Fruit fly (Drosophila melanogaster) whole organism, embryonic: Measurements from ENCODE around the gene Decay.

Experiments used
- Abd-B ChIP-seq: fragments of 200-800 bp; sonication (Bioruptor generic); optimal IDR thresholded peaks from 2 replicates; lab custom pipeline; 2018; ENCODE audit warnings: missing biosample characterization, mild to moderate bottlenecking, missing genetic modification characterization, moderate library complexity
- CG10979 ChIP-seq: fragments of 200-800 bp; sonication (Bioruptor generic); optimal IDR thresholded peaks from 2 replicates; lab custom pipeline; 2018; ENCODE audit warnings: missing biosample characterization, mild to moderate bottlenecking, missing genetic modification characterization, moderate library complexity
- CG12391 ChIP-seq: fragments of 200-800 bp; sonication (Bioruptor generic); optimal IDR thresholded peaks from 3 replicates; lab custom pipeline; 2018; ENCODE audit warnings: missing biosample characterization, mild to moderate bottlenecking, missing genetic modification characterization, moderate library complexity
- CG1603 ChIP-seq: fragments of 200-800 bp; sonication (Bioruptor generic); optimal IDR thresholded peaks from 2 replicates; lab custom pipeline; 2019; ENCODE audit warnings: missing biosample characterization, mild to moderate bottlenecking, missing genetic modification characterization, moderate library complexity
- CG2202 ChIP-seq: fragments of 200-800 bp; sonication (Bioruptor generic); optimal IDR thresholded peaks from 2 replicates; lab custom pipeline; 2018; ENCODE audit warnings: missing biosample characterization, mild to moderate bottlenecking, missing genetic modification characterization
- CG2712 ChIP-seq: fragments of 200-800 bp; optimal IDR thresholded peaks from 3 replicates; lab custom pipeline; 2019; ENCODE audit warnings: missing biosample characterization, mild to moderate bottlenecking, missing genetic modification characterization, moderate library complexity
- CG30403 ChIP-seq: fragments of 200-800 bp; sonication (Bioruptor generic); optimal IDR thresholded peaks from 3 replicates; lab custom pipeline; 2016; ENCODE audit warnings: missing biosample characterization, missing genetic modification characterization
- CG34422 ChIP-seq: fragments of 200-800 bp; sonication (Bioruptor generic); IDR thresholded peaks from 3 replicates; pipeline ENCODE4 v1.3.6; 2022; ENCODE audit warnings: missing biosample characterization, missing genetic modification characterization
- CG3995 ChIP-seq: fragments of 200-800 bp; sonication (Bioruptor generic); optimal IDR thresholded peaks from 3 replicates; lab custom pipeline; 2016; ENCODE audit warnings: missing biosample characterization, missing genetic modification characterization
- CG42726 ChIP-seq: fragments of 200-800 bp; sonication (Bioruptor generic); IDR thresholded peaks from 2 replicates; pipeline ENCODE4 v1.3.6; 2022; ENCODE audit warnings: missing biosample characterization, missing genetic modification characterization; ENCODE audit not compliant: partially characterized antibody
- CG5180 ChIP-seq: fragments of 200-800 bp; sonication (Bioruptor generic); optimal IDR thresholded peaks from 3 replicates; lab custom pipeline; 2017; ENCODE audit warnings: missing biosample characterization, missing genetic modification characterization, mild to moderate bottlenecking, moderate library complexity, missing genetic modification reagents
- CG5953 ChIP-seq: fragments of 200-800 bp; sonication (Bioruptor generic); IDR thresholded peaks from 2 replicates; pipeline ENCODE4 v1.3.6; 2022; ENCODE audit warnings: missing biosample characterization, missing genetic modification characterization
- CG7928 ChIP-seq: fragments of 200-800 bp; sonication (Bioruptor generic); optimal IDR thresholded peaks from 2 replicates; lab custom pipeline; 2017; ENCODE audit warnings: missing biosample characterization, mild to moderate bottlenecking, missing genetic modification characterization
- CG7963 ChIP-seq: fragments of 200-800 bp; sonication (Bioruptor generic); IDR thresholded peaks from 3 replicates; pipeline ENCODE4 v1.3.6; 2022; ENCODE audit warnings: missing biosample characterization, missing genetic modification characterization; ENCODE audit not compliant: partially characterized antibody
- CG9437 ChIP-seq: fragments of 200-800 bp; sonication (Bioruptor generic); optimal IDR thresholded peaks from 2 replicates; lab custom pipeline; 2018; ENCODE audit warnings: missing biosample characterization, mild to moderate bottlenecking, missing genetic modification characterization
- CG9797 ChIP-seq: fragments of 200-800 bp; sonication (Bioruptor generic); optimal IDR thresholded peaks from 3 replicates; lab custom pipeline; 2018; ENCODE audit warnings: missing biosample characterization, mild to moderate bottlenecking, missing genetic modification characterization
- Dbx ChIP-seq: fragments of 200-800 bp; sonication (Bioruptor generic); IDR thresholded peaks from 3 replicates; pipeline ENCODE4 v1.3.6; 2022; ENCODE audit warnings: missing biosample characterization, missing genetic modification characterization
- Dll ChIP-seq: fragments of 200-800 bp; sonication (Bioruptor generic); IDR thresholded peaks from 4 replicates; pipeline ENCODE4 v1.3.6; 2022; ENCODE audit warnings: missing biosample characterization, missing genetic modification characterization; ENCODE audit not compliant: partially characterized antibody
- Drgx ChIP-seq: fragments of 200-800 bp; sonication (Bioruptor generic); IDR thresholded peaks from 2 replicates; pipeline ENCODE4 v1.3.6; 2022; ENCODE audit warnings: missing biosample characterization, missing genetic modification characterization
- NFAT ChIP-seq: fragments of 200-800 bp; sonication (Bioruptor generic); IDR thresholded peaks from 2 replicates; pipeline ENCODE4 v1.3.6; 2022; ENCODE audit warnings: missing biosample characterization, missing genetic modification characterization
- Nf-YC ChIP-seq: fragments of 200-800 bp; optimal IDR thresholded peaks from 3 replicates; lab custom pipeline; 2019; ENCODE audit warnings: missing biosample characterization, mild to moderate bottlenecking, missing genetic modification characterization, moderate library complexity
- Optix ChIP-seq: fragments of 200-800 bp; sonication (Bioruptor generic); IDR thresholded peaks from 3 replicates; pipeline ENCODE4 v1.3.6; 2022; ENCODE audit warnings: missing biosample characterization, missing genetic modification characterization
- Rfx ChIP-seq: fragments of 200-800 bp; sonication (Bioruptor generic); IDR thresholded peaks from 2 replicates; pipeline ENCODE4 v1.3.6; 2022; ENCODE audit warnings: missing biosample characterization, missing genetic modification characterization
- Stat92E ChIP-seq, 3 experiments: fragments of >200 bp in 2 of 3; fragments of 200-800 bp in 1 of 3; sonication (Bioruptor generic) in 1 of 3; optimal IDR thresholded peaks; 2 replicates each; lab custom pipeline; 2017 to 2019; ENCODE audit warnings: missing biosample characterization in 3 of 3, missing genetic modification characterization in 3 of 3, mild to moderate bottlenecking in 1 of 3, moderate library complexity in 1 of 3
- ac ChIP-seq: fragments of 200-800 bp; sonication (Bioruptor generic); optimal IDR thresholded peaks from 3 replicates; lab custom pipeline; 2017; ENCODE audit warnings: missing biosample characterization, mild to moderate bottlenecking, missing genetic modification characterization
- amos ChIP-seq: fragments of 200-800 bp; sonication (Bioruptor generic); IDR thresholded peaks from 2 replicates; pipeline ENCODE4 v1.3.6; 2022; ENCODE audit warnings: missing biosample characterization, missing genetic modification characterization; ENCODE audit not compliant: partially characterized antibody
- ato ChIP-seq: fragments of 200-800 bp; sonication (Bioruptor generic); IDR thresholded peaks from 2 replicates; pipeline ENCODE4 v1.3.6; 2022; ENCODE audit warnings: missing biosample characterization, missing genetic modification characterization; ENCODE audit not compliant: partially characterized antibody
- bbx ChIP-seq: fragments of 200-800 bp; sonication (Bioruptor generic); IDR thresholded peaks from 2 replicates; pipeline ENCODE4 v1.3.6; 2022; ENCODE audit warnings: missing biosample characterization, missing genetic modification characterization; ENCODE audit not compliant: partially characterized antibody
- bcd ChIP-seq: fragments of 200-800 bp; sonication (Bioruptor generic); optimal IDR thresholded peaks from 2 replicates; lab custom pipeline; 2017; ENCODE audit warnings: missing biosample characterization, mild to moderate bottlenecking, missing genetic modification characterization
- crp ChIP-seq, 2 experiments: fragments of 200-800 bp; sonication (Bioruptor generic); optimal IDR thresholded peaks; 2 replicates in 1 of 2; 3 replicates in 1 of 2; lab custom pipeline; 2017; ENCODE audit warnings: missing biosample characterization in 2 of 2, missing genetic modification characterization in 2 of 2, mild to moderate bottlenecking in 1 of 2, moderate library complexity in 1 of 2
- dati ChIP-seq: fragments of 200-800 bp; sonication (Bioruptor generic); IDR thresholded peaks from 2 replicates; pipeline ENCODE4 v1.3.6; 2022; ENCODE audit warnings: missing biosample characterization, missing genetic modification characterization
- eve ChIP-seq, 2 experiments: fragments of >200 bp; optimal IDR thresholded peaks; 2 replicates each; lab custom pipeline; 2017; ENCODE audit warnings: missing biosample characterization in 2 of 2, missing genetic modification characterization in 2 of 2
- eyg ChIP-seq: fragments of 200-800 bp; sonication (Bioruptor generic); optimal IDR thresholded peaks from 3 replicates; lab custom pipeline; 2016; ENCODE audit warnings: missing biosample characterization, missing genetic modification characterization
- h ChIP-seq: fragments of >200 bp; optimal IDR thresholded peaks from 2 replicates; lab custom pipeline; 2017
- hbn ChIP-seq: fragments of 200-800 bp; sonication (Bioruptor generic); IDR thresholded peaks from 2 replicates; pipeline ENCODE4 v1.3.6; 2022; ENCODE audit warnings: missing biosample characterization, missing genetic modification characterization; ENCODE audit not compliant: partially characterized antibody
- knrl ChIP-seq: fragments of 200-800 bp; sonication (Bioruptor generic); IDR thresholded peaks from 3 replicates; pipeline ENCODE4 v1.3.6; 2022; ENCODE audit warnings: missing biosample characterization, missing genetic modification characterization; ENCODE audit not compliant: partially characterized antibody
- pan ChIP-seq, 4 experiments: fragments of >200 bp in 3 of 4; fragments of 200-800 bp in 1 of 4; sonication (Bioruptor generic) in 1 of 4; optimal IDR thresholded peaks in 3 of 4; IDR thresholded peaks in 1 of 4; 2 replicates each; pipeline versions ENCODE4 v1.3.6 to Lab custom; 2017 to 2022; ENCODE audit warnings: missing biosample characterization in 2 of 4, missing genetic modification characterization in 2 of 4, mixed read lengths in 1 of 4
- ranshi ChIP-seq: fragments of 200-800 bp; sonication (Bioruptor generic); IDR thresholded peaks from 2 replicates; pipeline ENCODE4 v1.3.6; 2022; ENCODE audit warnings: missing biosample characterization, missing genetic modification characterization
- sens ChIP-seq: fragments of 200-800 bp; sonication (Bioruptor generic); peaks from one replicate; lab custom pipeline; 2016; ENCODE audit warnings: missing biosample characterization, missing genetic modification characterization
- slou ChIP-seq: fragments of 200-800 bp; sonication (Bioruptor generic); optimal IDR thresholded peaks from 3 replicates; lab custom pipeline; 2016; ENCODE audit warnings: missing biosample characterization, missing genetic modification characterization
- toy ChIP-seq: fragments of 200-800 bp; sonication (Bioruptor generic); IDR thresholded peaks from 2 replicates; pipeline ENCODE4 v1.3.6; 2022; ENCODE audit warnings: missing biosample characterization, missing genetic modification characterization
- unc-4 ChIP-seq: fragments of 200-800 bp; sonication (Bioruptor generic); IDR thresholded peaks from 2 replicates; pipeline ENCODE4 v1.3.6; 2022; ENCODE audit warnings: missing biosample characterization, missing genetic modification characterization; ENCODE audit not compliant: partially characterized antibody
- unpg ChIP-seq: fragments of 200-800 bp; sonication (Bioruptor generic); optimal IDR thresholded peaks from 3 replicates; lab custom pipeline; 2018; ENCODE audit warnings: missing biosample characterization, mild to moderate bottlenecking, missing genetic modification characterization, moderate library complexity
- zen ChIP-seq: fragments of 200-800 bp; sonication (Bioruptor generic); optimal IDR thresholded peaks from 3 replicates; lab custom pipeline; 2018; ENCODE audit warnings: missing biosample characterization, mild to moderate bottlenecking, missing genetic modification characterization, moderate library complexity
- zen2 ChIP-seq: fragments of 200-800 bp; sonication (Bioruptor generic); IDR thresholded peaks from 3 replicates; pipeline ENCODE4 v1.3.6; 2022; ENCODE audit warnings: missing biosample characterization, missing genetic modification characterization; ENCODE audit not compliant: partially characterized antibody

The Decay gene

dm6 chr3R:16453597-16453996 lies 47.3 kb downstream of the Decay start, which contains the start of gene Pak3 (continued):
- peak; percentile 60; the same call in 3 of the 4 replicates for TF ChIP-seq Dll (GFP tag; lab: Robert Waterston, UW)
- TF ChIP-seq knrl (GFP tag; lab: Robert Waterston, UW), result peak; percentile 65
- TF ChIP-seq CG7963 (GFP tag; lab: Robert Waterston, UW), result peak; percentile 68; the same call in 2 of the 3 replicates
- TF ChIP-seq ranshi (GFP tag; lab: Robert Waterston, UW), result no peak
- TF ChIP-seq crp (GFP tag; optimal IDR thresholded peaks at IDR 0.05; lab: Kevin White, UChicago), result peak in 1 of 2 experiments; percentile 49
- no peak for TF ChIP-seq CG3995 (GFP tag; lab: Kevin White, UChicago)
- TF ChIP-seq CG9797, result peak; percentile 86
- no peak for TF ChIP-seq h (lab: Kevin White, UChicago)
- TF ChIP-seq CG1603, result peak; percentile 54
- no peak for TF ChIP-seq NFAT (GFP tag; lab: Robert Waterston, UW)
- TF ChIP-seq CG2202 (tag; lab: Kevin White, UChicago), result no peak
- TF ChIP-seq Stat92E (GFP tag; optimal IDR thresholded peaks at IDR 0.05; lab: Kevin White, UChicago), result peak in 1 of 3 experiments; percentile 7
- TF ChIP-seq Rfx (GFP tag; lab: Robert Waterston, UW), result peak; percentile 6; the same call in 1 of the 2 replicates
- TF ChIP-seq pan (optimal IDR thresholded peaks at IDR 0.05; lab: Kevin White, UChicago), result no peak
- no peak for TF ChIP-seq pan (GFP tag; optimal IDR thresholded peaks at IDR 0.05 in 1 of 2, IDR thresholded peaks at IDR 0.05 in 1 of 2)
- peak; percentile 12 for TF ChIP-seq Nf-YC (tag; lab: Kevin White, UChicago)
- no peak for TF ChIP-seq CG10979 (tag; lab: Kevin White, UChicago)
- no peak for TF ChIP-seq ac (GFP tag; lab: Kevin White, UChicago)
- TF ChIP-seq CG30403 (GFP tag; lab: Kevin White, UChicago), result no peak
- TF ChIP-seq Optix (GFP tag; lab: Robert Waterston, UW), result no peak
- TF ChIP-seq Dbx (GFP tag; lab: Robert Waterston, UW), result 0 out of 3 replicates have a peak, but pooled peaks have one; percentile 23
- TF ChIP-seq CG42726 (GFP tag; lab: Robert Waterston, UW), result peak; percentile 73
- no peak for TF ChIP-seq eyg (GFP tag; lab: Kevin White, UChicago)
- no peak for TF ChIP-seq bcd (GFP tag; lab: Kevin White, UChicago)
- TF ChIP-seq CG5953 (GFP tag; lab: Robert Waterston, UW), result 0 out of 2 replicates have a peak, but pooled peaks have one; percentile 26
- peak; percentile 86 for TF ChIP-seq amos (GFP tag; lab: Robert Waterston, UW)
- TF ChIP-seq CG9437 (GFP tag; lab: Kevin White, UChicago), result no peak
- TF ChIP-seq CG34422, result 0 out of 3 replicates have a peak, but pooled peaks have one; percentile 33
- TF ChIP-seq slou (GFP tag; lab: Kevin White, UChicago), result no peak
- TF ChIP-seq CG12391 (tag; lab: Kevin White, UChicago), result peak; percentile 36
- TF ChIP-seq toy (GFP tag; lab: Robert Waterston, UW), result no peak
- TF ChIP-seq Drgx, result no peak
- no peak for TF ChIP-seq eve (GFP tag; optimal IDR thresholded peaks at IDR 0.05; lab: Kevin White, UChicago)
- TF ChIP-seq unpg (GFP tag; lab: Kevin White, UChicago), result no peak
- TF ChIP-seq CG7928 (GFP tag; lab: Kevin White, UChicago), result peak; percentile 3
- TF ChIP-seq zen2 (GFP tag; lab: Robert Waterston, UW), result peak; percentile 42; the same call in 1 of the 3 replicates
- no peak for TF ChIP-seq dati (GFP tag; lab: Robert Waterston, UW)
- TF ChIP-seq unc-4 (GFP tag; lab: Robert Waterston, UW), result peak; percentile 79
- TF ChIP-seq Abd-B, result no peak
- peak; percentile 43 for TF ChIP-seq CG2712 (tag; lab: Kevin White, UChicago)
- peak; percentile 80 for TF ChIP-seq hbn
- peak; percentile 81 for TF ChIP-seq sens (GFP tag; lab: Kevin White, UChicago)
- TF ChIP-seq ato, result peak; percentile 51; the same call in 1 of the 2 replicates
- TF ChIP-seq bbx (GFP tag; lab: Robert Waterston, UW), result peak; percentile 82
- peak; percentile 52 for TF ChIP-seq zen (tag; lab: Kevin White, UChicago)
- no peak for TF ChIP-seq CG5180
